Worm (Caenorhabditis elegans): ENCODE data around the gene Y38F1A.7.

Y38F1A.7 gene

DNA sequence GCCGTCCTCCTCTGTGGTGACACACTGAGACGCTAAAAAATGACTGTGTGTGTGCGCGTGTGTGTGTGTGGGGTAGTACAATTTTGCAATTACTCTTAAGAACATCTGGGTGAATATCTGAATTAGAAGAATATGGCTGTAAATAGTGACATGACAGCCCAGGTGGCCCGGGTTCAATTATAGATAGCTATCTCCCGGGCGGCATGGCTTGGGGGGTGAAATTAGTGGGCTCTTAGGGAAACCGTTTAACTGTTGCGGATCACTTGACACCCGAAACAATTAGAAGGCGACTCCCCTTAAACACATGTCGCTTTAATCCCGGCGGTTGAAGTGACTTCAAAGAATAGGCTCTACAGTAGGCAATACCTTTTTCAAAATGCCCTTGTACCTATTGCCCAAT, 7.4 kb downstream of the Y38F1A.7 start:
- TF ChIP-seq ces-1 (GFP tag; optimal IDR thresholded peaks at IDR 0.05) = no peak
- TF ChIP-seq sptf-1 (tag; optimal IDR thresholded peaks at IDR 0.05) = no peak
- TF ChIP-seq ceh-43 (GFP tag; optimal IDR thresholded peaks at IDR 0.05) = peak; percentile 36
- no peak for TF ChIP-seq M03D4.4 (tag; optimal IDR thresholded peaks at IDR 0.05)
- peak; percentile 67 for TF ChIP-seq nhr-2 (tag; optimal IDR thresholded peaks at IDR 0.05)
- TF ChIP-seq cnd-1 (tag; optimal IDR thresholded peaks at IDR 0.05) = no peak
- no peak for TF ChIP-seq drap-1 (GFP tag; optimal IDR thresholded peaks at IDR 0.05)

DNA sequence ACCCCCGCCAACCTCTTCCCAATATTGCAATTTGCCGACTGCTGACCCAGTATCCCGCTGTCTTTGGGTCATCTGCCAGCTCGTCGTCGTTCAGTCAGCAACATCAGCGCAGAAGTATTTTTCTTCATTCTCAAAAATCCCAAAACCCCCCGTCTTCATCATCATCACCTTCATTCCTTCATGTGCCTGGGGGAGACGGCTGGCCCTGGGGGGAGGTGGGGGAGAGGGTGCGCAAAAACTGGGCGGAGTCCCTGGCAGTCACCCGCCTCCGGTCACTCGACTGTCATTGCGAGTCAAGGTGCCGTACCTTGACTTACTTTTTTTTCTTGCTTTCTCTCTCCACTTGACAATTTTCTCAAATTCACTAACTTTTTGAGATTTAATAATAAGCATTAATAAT, 9.8 kb downstream of the Y38F1A.7 start:
- TF ChIP-seq blmp-1 (tag; optimal IDR thresholded peaks at IDR 0.05) = no peak
- TF ChIP-seq snpc-4 (tag; optimal IDR thresholded peaks at IDR 0.05) = no peak
- TF ChIP-seq sem-2 (GFP tag; optimal IDR thresholded peaks at IDR 0.05) = no peak
- TF ChIP-seq tbx-8 (GFP tag; optimal IDR thresholded peaks at IDR 0.05) = no peak
- TF ChIP-seq ceh-43 (GFP tag; optimal IDR thresholded peaks at IDR 0.05) = no peak
- TF ChIP-seq zip-8 (tag; optimal IDR thresholded peaks at IDR 0.05) = no peak
- TF ChIP-seq unc-39 (tag; optimal IDR thresholded peaks at IDR 0.05) = no peak
- no peak for TF ChIP-seq ceh-83 (GFP tag; optimal IDR thresholded peaks at IDR 0.05)
- no peak for TF ChIP-seq unc-62 (GFP tag; optimal IDR thresholded peaks at IDR 0.05)
- TF ChIP-seq elt-3 (tag; optimal IDR thresholded peaks at IDR 0.05) = no peak
- no peak for TF ChIP-seq nhr-237 (tag; optimal IDR thresholded peaks at IDR 0.05)
- TF ChIP-seq mep-1 (tag; optimal IDR thresholded peaks at IDR 0.05) = no peak
- no peak for TF ChIP-seq unc-120 (tag; optimal IDR thresholded peaks at IDR 0.05; ENCODE audit: poor library complexity, severe bottlenecking)
- TF ChIP-seq nhr-76 (tag; optimal IDR thresholded peaks at IDR 0.05) = no peak
- no peak for TF ChIP-seq pha-4 (tag; optimal IDR thresholded peaks at IDR 0.05)
- TF ChIP-seq mab-5 (tag; optimal IDR thresholded peaks at IDR 0.05) = no peak
- no peak for TF ChIP-seq hlh-1 (tag; optimal IDR thresholded peaks at IDR 0.05)
- TF ChIP-seq nhr-2 (tag; optimal IDR thresholded peaks at IDR 0.05) = no peak
- TF ChIP-seq ztf-11 (tag; optimal IDR thresholded peaks at IDR 0.05) = no peak
- TF ChIP-seq bed-3 (GFP tag; optimal IDR thresholded peaks at IDR 0.05) = no peak

DNA sequence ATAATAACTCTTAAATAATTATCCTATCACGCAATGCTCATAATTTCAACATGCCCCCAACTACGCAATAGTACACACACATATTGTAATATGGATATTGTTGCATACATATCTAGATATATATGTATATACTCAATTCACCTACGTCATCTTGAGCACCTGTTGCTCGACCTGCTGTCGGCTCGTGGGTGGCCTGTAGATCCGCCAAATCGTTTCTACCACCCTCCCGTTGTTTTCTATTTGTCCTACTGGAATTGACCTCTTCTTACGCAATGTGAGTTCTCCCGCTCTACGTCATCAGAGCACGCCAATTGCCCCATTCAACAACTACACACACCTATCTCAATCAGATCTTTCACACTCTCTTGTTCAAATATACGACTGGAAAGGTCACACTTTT, 11.8 kb downstream of the Y38F1A.7 start:
- TF ChIP-seq nhr-28 (tag; optimal IDR thresholded peaks at IDR 0.05) = no peak
- no peak for TF ChIP-seq mab-5 (tag; optimal IDR thresholded peaks at IDR 0.05)
- no peak for TF ChIP-seq drap-1 (GFP tag; optimal IDR thresholded peaks at IDR 0.05)
- no peak for TF ChIP-seq sem-2 (GFP tag; optimal IDR thresholded peaks at IDR 0.05)
- peak; percentile 98 for TF ChIP-seq nhr-2 (tag; optimal IDR thresholded peaks at IDR 0.05)
- TF ChIP-seq sptf-1 (tag; optimal IDR thresholded peaks at IDR 0.05) = no peak
- no peak for TF ChIP-seq unc-120 (tag; optimal IDR thresholded peaks at IDR 0.05; ENCODE audit: poor library complexity, severe bottlenecking)
- no peak for TF ChIP-seq unc-62 (GFP tag; optimal IDR thresholded peaks at IDR 0.05)
- TF ChIP-seq zip-8 (tag; optimal IDR thresholded peaks at IDR 0.05) = peak; percentile 80
- no peak for TF ChIP-seq blmp-1 (tag; optimal IDR thresholded peaks at IDR 0.05)
- no peak for TF ChIP-seq tbx-8 (GFP tag; optimal IDR thresholded peaks at IDR 0.05)
- TF ChIP-seq bed-3 (GFP tag; optimal IDR thresholded peaks at IDR 0.05) = no peak
- TF ChIP-seq lsy-2 (tag; optimal IDR thresholded peaks at IDR 0.05) = no peak
- TF ChIP-seq pha-4 (tag; optimal IDR thresholded peaks at IDR 0.05) = no peak
- TF ChIP-seq lin-32 (GFP tag; optimal IDR thresholded peaks at IDR 0.05) = no peak
- no peak for TF ChIP-seq lin-13 (tag; optimal IDR thresholded peaks at IDR 0.05)
- peak; percentile 27 for TF ChIP-seq ceh-39 (tag; optimal IDR thresholded peaks at IDR 0.05)
- no peak for TF ChIP-seq nhr-12 (tag; optimal IDR thresholded peaks at IDR 0.05)
- TF ChIP-seq elt-3 (tag; optimal IDR thresholded peaks at IDR 0.05) = no peak
- no peak for TF ChIP-seq ham-2 (GFP tag; optimal IDR thresholded peaks at IDR 0.05)
- TF ChIP-seq cnd-1 (tag; optimal IDR thresholded peaks at IDR 0.05) = peak; percentile 40
- TF ChIP-seq ces-1 (GFP tag; optimal IDR thresholded peaks at IDR 0.05) = no peak
- no peak for TF ChIP-seq M03D4.4 (tag; optimal IDR thresholded peaks at IDR 0.05)
- TF ChIP-seq mep-1 (tag; optimal IDR thresholded peaks at IDR 0.05) = no peak
- no peak for TF ChIP-seq ztf-11 (tag; optimal IDR thresholded peaks at IDR 0.05)
- no peak for TF ChIP-seq unc-39 (tag; optimal IDR thresholded peaks at IDR 0.05)
- TF ChIP-seq snpc-4 (tag; optimal IDR thresholded peaks at IDR 0.05) = no peak
- no peak for TF ChIP-seq ceh-43 (GFP tag; optimal IDR thresholded peaks at IDR 0.05)
- no peak for TF ChIP-seq mls-2 (tag; optimal IDR thresholded peaks at IDR 0.05)
- no peak for TF ChIP-seq nhr-237 (tag; optimal IDR thresholded peaks at IDR 0.05)
- no peak for TF ChIP-seq ceh-83 (GFP tag; optimal IDR thresholded peaks at IDR 0.05)
- no peak for TF ChIP-seq flh-1 (GFP tag; optimal IDR thresholded peaks at IDR 0.05)
- no peak for TF ChIP-seq nhr-76 (tag; optimal IDR thresholded peaks at IDR 0.05)
- peak; percentile 13 for TF ChIP-seq elt-1 (tag; optimal IDR thresholded peaks at IDR 0.05; ENCODE audit: borderline replicate concordance, insufficient read depth)
- peak; percentile 60 for TF ChIP-seq hlh-1 (tag; optimal IDR thresholded peaks at IDR 0.05)

All from whole organism, mixed stage, embryonic.